Worm (Caenorhabditis elegans): ENCODE data around the gene M106.2.

ce11 chrII:10800209-10800608 is 49.6 kb downstream of the M106.2 start:
- TF ChIP-seq rnt-1 (tag; optimal IDR thresholded peaks at IDR 0.05): no peak
- TF ChIP-seq unc-3 (GFP tag; conservative IDR thresholded peaks at IDR 0.05): no peak
- no peak for TF ChIP-seq unc-3 (tag; optimal IDR thresholded peaks at IDR 0.05)
- TF ChIP-seq unc-55 (GFP tag; optimal IDR thresholded peaks at IDR 0.05): no peak
- TF ChIP-seq tbx-2 (tag; optimal IDR thresholded peaks at IDR 0.05): no peak
- no peak for TF ChIP-seq hlh-30 (tag; optimal IDR thresholded peaks at IDR 0.05; ENCODE audit: insufficient read depth)
